Worm (Caenorhabditis elegans) whole organism, young adult: Measurements from ENCODE around the gene Y58A7A.5.

Experiments
- B0336.3 ChIP-seq: fragments of 200-800 bp; sonication (Bioruptor generic); IDR thresholded peaks from 2 replicates; pipeline ENCODE4 v1.3.6; 2022; ENCODE audit warnings: missing genetic modification characterization, missing compliant biosample characterization
- D2030.7 ChIP-seq: fragments of 200-800 bp; sonication (Bioruptor generic); IDR thresholded peaks from 2 replicates; pipeline ENCODE4 v1.3.6; 2022; ENCODE audit warnings: missing genetic modification reagents, missing genetic modification characterization, missing compliant biosample characterization
- attf-5 ChIP-seq: fragments of 200-800 bp; sonication (Bioruptor generic); optimal IDR thresholded peaks from 2 replicates; lab custom pipeline; 2018; ENCODE audit warnings: mild to moderate bottlenecking, missing genetic modification characterization, missing compliant biosample characterization
- ccch-3 ChIP-seq: fragments of 200-800 bp; sonication (Bioruptor generic); optimal IDR thresholded peaks from 2 replicates; lab custom pipeline; 2018; ENCODE audit warnings: mild to moderate bottlenecking, missing genetic modification characterization, missing compliant biosample characterization
- ceh-27 ChIP-seq: fragments of 200-800 bp; sonication (Bioruptor generic); optimal IDR thresholded peaks from 2 replicates; lab custom pipeline; 2018; ENCODE audit warnings: mild to moderate bottlenecking, missing genetic modification characterization, moderate library complexity, missing compliant biosample characterization
- hlh-26 ChIP-seq: fragments of 200-800 bp; sonication (Bioruptor generic); conservative IDR thresholded peaks from 2 replicates; pipeline ENCODE4 v1.3.6; 2022; ENCODE audit warnings: missing genetic modification reagents, missing genetic modification characterization, missing compliant biosample characterization
- lin-35 ChIP-seq, 3 experiments: fragments of 150-350 bp in 2 of 3; sonication (generic microtip) in 1 of 3; optimal IDR thresholded peaks; 2 replicates each; lab custom pipeline; 2014 to 2018; ENCODE audit warnings: missing biosample characterization in 3 of 3, missing genetic modification characterization in 3 of 3, missing genetic modification reagents in 3 of 3
- madf-3 ChIP-seq: fragments of 200-800 bp; sonication (Bioruptor generic); IDR thresholded peaks from 2 replicates; pipeline ENCODE4 v1.3.6; 2022; ENCODE audit warnings: missing genetic modification reagents, missing genetic modification characterization, missing compliant biosample characterization
- nhr-80 ChIP-seq: sonication (generic microtip); optimal IDR thresholded peaks from 2 replicates; lab custom pipeline; 2016; ENCODE audit warnings: missing genetic modification characterization, missing compliant biosample characterization
- rpc-1 ChIP-seq, 2 experiments: fragments of 150-350 bp in 1 of 2; sonication (generic microtip) in 1 of 2; optimal IDR thresholded peaks; 2 replicates each; lab custom pipeline; 2014 to 2018; ENCODE audit warnings: missing biosample characterization in 1 of 2, missing genetic modification characterization in 1 of 2, missing genetic modification reagents in 1 of 2, missing genotype in 1 of 2
- unc-62 ChIP-seq: fragments of 150-350 bp; optimal IDR thresholded peaks from 2 replicates; lab custom pipeline; 2014; ENCODE audit warnings: missing biosample characterization, missing genetic modification reagents, missing genetic modification characterization
- ztf-25 ChIP-seq: fragments of 200-800 bp; sonication (Bioruptor generic); IDR thresholded peaks from 2 replicates; pipeline ENCODE4 v1.3.6; 2022; ENCODE audit warnings: missing genetic modification reagents, missing genetic modification characterization, missing compliant biosample characterization

DNA sequence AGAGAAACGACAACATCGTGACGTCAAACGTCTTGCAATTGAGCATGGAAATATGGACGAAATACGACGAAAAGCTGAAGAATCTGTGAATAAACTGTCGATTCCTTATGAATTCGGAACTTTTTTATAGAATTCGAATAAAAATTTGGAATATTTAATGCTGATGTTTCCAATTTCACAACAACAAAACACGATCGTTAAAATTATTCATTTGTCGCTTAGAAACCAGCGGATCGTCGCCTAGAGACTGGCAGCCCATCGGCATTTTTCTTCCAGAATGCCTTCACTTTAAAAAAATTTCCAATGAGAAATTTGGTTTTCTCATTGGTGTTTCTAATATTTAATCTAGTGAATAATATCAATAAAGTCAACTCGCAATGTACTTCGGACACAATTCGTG lies 33.4 kb downstream of the Y58A7A.5 start, which contains the start of gene cwp-4:
- no peak for TF ChIP-seq B0336.3 (GFP tag; lab: Robert Waterston, UW)
- no peak for TF ChIP-seq hlh-26 (GFP tag; lab: Robert Waterston, UW)
- no peak for TF ChIP-seq lin-35 (GFP tag; optimal IDR thresholded peaks at IDR 0.05; lab: Kevin White, UChicago)
- TF ChIP-seq madf-3 (GFP tag; lab: Robert Waterston, UW): no peak
- TF ChIP-seq D2030.7 (GFP tag; lab: Robert Waterston, UW): no peak
- TF ChIP-seq ccch-3 (GFP tag; lab: Kevin White, UChicago): no peak
- TF ChIP-seq ztf-25: no peak
- TF ChIP-seq attf-5 (GFP tag; lab: Kevin White, UChicago): no peak
- TF ChIP-seq unc-62 (GFP tag; lab: Kevin White, UChicago): no peak
- no peak for TF ChIP-seq rpc-1 (optimal IDR thresholded peaks at IDR 0.05; lab: Kevin White, UChicago)
- no peak for TF ChIP-seq rpc-1 (tag; optimal IDR thresholded peaks at IDR 0.05; lab: Kevin White, UChicago)
- TF ChIP-seq nhr-80 (tag; lab: Kevin White, UChicago): no peak
- TF ChIP-seq ceh-27: no peak
